Worm (Caenorhabditis elegans) whole organism, L4/young adult: ENCODE data around the gene srbc-68.

Experiments
- W03F9.2 ChIP-seq: fragments of 150-350 bp; optimal IDR thresholded peaks from 2 replicates; lab custom pipeline; 2014; ENCODE audit warnings: missing biosample characterization, missing genetic modification characterization
- dao-5 ChIP-seq: sonication (generic microtip); optimal IDR thresholded peaks from 2 replicates; lab custom pipeline; 2016; ENCODE audit warnings: missing genotype, missing genetic modification characterization, moderate library complexity, missing compliant biosample characterization
- him-1 ChIP-seq: sonication (generic microtip); optimal IDR thresholded peaks from 2 replicates; lab custom pipeline; 2016; ENCODE audit warnings: missing genotype, missing genetic modification reagents, missing genetic modification characterization, missing compliant biosample characterization

Gene srbc-68

ce11 chrV:3546517-3546916 lies at the start of gene srbc-68:
srbc-68 (minus strand) TSS chrV:3546617.
- TF ChIP-seq dao-5: no peak
- TF ChIP-seq him-1: no peak
- TF ChIP-seq W03F9.2 (tag; lab: Kevin White, UChicago): no peak

- no peak for TF ChIP-seq W03F9.2 (tag; lab: Kevin White, UChicago)
- TF ChIP-seq dao-5: no peak
- TF ChIP-seq him-1: no peak
Measured at ce11 chrV:3594936-3595335, 48.5 kb upstream of the srbc-68 start, which contains the start of gene srh-213. srh-213 (minus strand) TSS chrV:3595036.

DNA sequence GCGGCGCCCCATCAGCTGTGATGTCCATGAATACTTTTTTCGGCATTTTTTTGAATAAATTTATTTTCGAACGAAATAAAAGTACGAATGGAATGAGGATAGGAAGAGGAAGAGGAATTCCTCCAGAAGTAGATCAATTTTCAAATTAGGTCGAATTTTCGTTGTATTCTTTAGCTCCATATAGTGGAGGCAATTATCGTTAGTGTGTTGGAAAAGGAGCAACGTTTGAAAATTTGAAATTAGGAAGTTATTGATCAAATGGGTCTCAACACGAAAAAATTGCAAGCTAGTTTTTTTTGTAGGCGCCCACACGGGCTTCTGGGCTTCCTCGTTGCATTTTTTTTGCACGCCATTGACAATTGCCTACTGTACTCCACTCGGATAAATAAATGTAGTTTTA lies 45.7 kb upstream of the srbc-68 start, which contains the start of gene T22F3.12:
Gene T22F3.12 (minus strand): TSS at position 101 of the 400 bp plus-strand sequence.
- no peak for TF ChIP-seq W03F9.2 (tag; lab: Kevin White, UChicago)

DNA sequence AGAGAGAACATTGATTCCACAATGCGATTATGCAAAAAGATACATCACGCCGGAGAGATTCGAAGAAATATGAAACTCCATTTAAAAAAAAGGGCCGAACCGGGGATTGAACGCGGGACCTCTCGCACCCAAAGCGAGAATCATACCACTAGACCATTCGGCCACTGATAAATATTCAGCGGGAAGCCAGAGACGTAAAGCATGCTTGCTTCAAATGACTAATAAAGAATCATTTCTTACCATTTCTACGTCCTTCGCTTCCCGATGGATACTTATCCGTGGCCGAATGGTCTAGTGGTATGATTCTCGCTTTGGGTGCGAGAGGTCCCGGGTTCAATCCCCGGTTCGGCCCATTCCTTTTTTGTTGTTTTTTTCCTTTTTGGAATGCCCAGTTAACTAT lies 41.8 kb upstream of the srbc-68 start:
- TF ChIP-seq dao-5: no peak
- TF ChIP-seq W03F9.2 (tag; lab: Kevin White, UChicago): no peak
- TF ChIP-seq him-1: no peak

DNA sequence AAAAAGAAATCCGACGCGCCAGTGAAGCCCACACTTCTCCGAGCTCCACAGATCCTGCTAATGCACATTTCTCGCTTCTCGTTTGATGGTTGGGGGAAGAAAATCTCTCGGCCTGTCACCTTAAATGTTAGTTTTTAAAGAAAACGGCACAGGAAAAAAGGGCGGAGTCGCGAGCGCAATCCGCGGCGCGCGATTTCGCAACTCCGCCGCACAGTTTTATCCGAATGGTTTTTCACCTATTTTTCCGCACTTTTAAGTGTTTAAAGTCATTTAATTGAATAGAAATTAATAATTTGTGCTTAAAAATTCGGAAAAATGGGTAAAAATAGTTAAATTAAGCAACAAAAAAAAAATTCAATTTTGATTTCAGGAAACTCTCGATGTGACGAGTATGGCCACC lies 41.2 kb upstream of the srbc-68 start:
- TF ChIP-seq W03F9.2 (tag; lab: Kevin White, UChicago) (no peak), dao-5 (no peak), him-1 (no peak)

- TF ChIP-seq him-1 (no peak), dao-5 (no peak), W03F9.2 (tag; lab: Kevin White, UChicago) (no peak)
Measured at ce11 chrV:3586014-3586689, 39.7 kb upstream of the srbc-68 start, which contains the start of the genes rpl-11.1 and T22F3.2. rpl-11.1 (minus strand) TSS chrV:3586064. T22F3.2 (plus strand) TSS chrV:3586639.

DNA sequence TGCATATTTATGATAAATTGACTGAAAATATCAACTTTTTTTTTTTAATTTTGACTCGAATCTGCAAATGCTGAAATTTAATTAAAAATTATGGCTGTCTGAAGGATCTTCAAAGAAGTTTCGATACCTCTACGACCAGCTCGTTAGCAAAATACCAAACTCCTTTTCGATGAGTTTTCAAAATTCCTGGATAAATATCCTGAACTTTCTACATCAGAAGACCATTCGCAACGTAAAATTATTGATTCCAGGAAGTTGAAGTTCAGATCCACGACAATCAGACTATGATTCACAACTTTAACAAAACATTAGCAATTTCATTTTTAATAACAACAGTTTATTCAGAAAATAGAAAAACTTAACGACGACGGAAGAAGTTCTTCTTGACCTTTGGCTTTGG lies 38.6 kb upstream of the srbc-68 start:
- no peak for TF ChIP-seq dao-5
- no peak for TF ChIP-seq W03F9.2 (tag; lab: Kevin White, UChicago)
- no peak for TF ChIP-seq him-1

- TF ChIP-seq W03F9.2 (tag; lab: Kevin White, UChicago) (no peak), dao-5 (no peak), him-1 (no peak)
Measured at ce11 chrV:3583622-3584021, 37.2 kb upstream of the srbc-68 start.

ce11 chrV:3582671-3583070 lies 36.3 kb upstream of the srbc-68 start:
- TF ChIP-seq him-1: no peak

DNA sequence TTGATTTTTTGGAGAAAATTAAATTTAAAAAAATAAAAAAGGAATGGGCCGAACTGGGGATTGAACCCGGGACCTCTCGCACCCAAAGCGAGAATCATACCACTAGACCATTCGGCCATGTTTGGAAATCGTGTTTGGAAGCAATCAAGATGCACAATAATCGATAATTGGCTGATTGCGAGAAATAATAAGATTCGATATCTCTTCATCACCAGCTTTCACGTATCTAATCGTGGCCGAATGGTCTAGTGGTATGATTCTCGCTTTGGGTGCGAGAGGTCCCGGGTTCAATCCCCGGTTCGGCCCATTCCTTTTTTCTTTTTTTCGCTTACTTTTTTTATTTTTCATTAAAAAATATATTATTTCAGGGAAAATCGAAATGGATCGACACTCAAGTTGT lies 35.7 kb upstream of the srbc-68 start:
- peak; percentile 32 for TF ChIP-seq W03F9.2 (tag; lab: Kevin White, UChicago)
- TF ChIP-seq him-1: no peak
- no peak for TF ChIP-seq dao-5

ce11 chrV:3581643-3582042 lies 35.2 kb upstream of the srbc-68 start:
- no peak for TF ChIP-seq dao-5
- no peak for TF ChIP-seq W03F9.2 (tag; lab: Kevin White, UChicago)
- no peak for TF ChIP-seq him-1

ce11 chrV:3581034-3581433 lies 34.6 kb upstream of the srbc-68 start:
- TF ChIP-seq dao-5 (no peak), him-1 (no peak), W03F9.2 (tag; lab: Kevin White, UChicago) (no peak)

DNA sequence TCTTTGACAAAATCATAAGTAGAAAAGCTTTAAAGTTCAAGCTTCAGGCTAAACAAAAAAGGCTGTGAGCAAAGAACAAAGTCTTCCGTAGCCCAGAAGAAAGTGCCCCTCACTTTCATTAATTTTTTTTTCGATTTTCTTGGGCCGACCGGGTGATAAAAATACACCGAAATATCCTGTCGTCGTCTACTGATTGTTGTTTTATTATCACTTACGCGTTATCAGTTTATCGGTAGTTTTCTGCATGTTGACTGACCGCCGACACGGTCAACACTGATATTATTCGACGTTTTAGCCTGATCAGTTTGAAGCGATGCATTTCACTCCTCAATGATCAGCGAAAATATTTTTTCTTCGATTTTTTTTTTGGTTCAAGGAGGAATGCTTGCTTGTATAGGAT lies 34.0 kb upstream of the srbc-68 start:
- TF ChIP-seq him-1 (no peak), W03F9.2 (tag; lab: Kevin White, UChicago) (no peak), dao-5 (no peak)

DNA sequence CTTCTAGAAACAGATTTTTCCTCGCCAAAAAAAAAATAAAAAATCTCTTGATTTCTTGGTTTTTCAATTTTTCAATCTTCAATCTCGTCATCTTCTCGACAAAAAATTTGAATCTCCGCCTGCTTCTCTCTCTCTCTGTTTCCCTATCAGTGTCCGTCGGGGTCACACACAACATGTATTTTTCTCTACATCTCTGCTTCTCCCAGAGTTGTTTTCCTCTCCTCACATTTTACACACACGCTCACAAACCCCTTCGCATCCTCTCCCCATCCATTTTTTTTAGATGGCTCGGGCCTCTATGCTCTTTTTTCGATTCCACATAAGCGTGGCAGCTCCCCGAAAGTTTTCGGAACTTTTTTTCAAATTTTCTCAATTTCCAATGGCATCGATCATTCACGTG lies 33.4 kb upstream of the srbc-68 start:
- TF ChIP-seq W03F9.2 (tag; lab: Kevin White, UChicago): peak; percentile 42
- no peak for TF ChIP-seq dao-5
- TF ChIP-seq him-1: no peak

ce11 chrV:3579248-3579647 lies 32.8 kb upstream of the srbc-68 start:
- TF ChIP-seq W03F9.2 (tag; lab: Kevin White, UChicago): no peak
- no peak for TF ChIP-seq him-1
- TF ChIP-seq dao-5: no peak

DNA sequence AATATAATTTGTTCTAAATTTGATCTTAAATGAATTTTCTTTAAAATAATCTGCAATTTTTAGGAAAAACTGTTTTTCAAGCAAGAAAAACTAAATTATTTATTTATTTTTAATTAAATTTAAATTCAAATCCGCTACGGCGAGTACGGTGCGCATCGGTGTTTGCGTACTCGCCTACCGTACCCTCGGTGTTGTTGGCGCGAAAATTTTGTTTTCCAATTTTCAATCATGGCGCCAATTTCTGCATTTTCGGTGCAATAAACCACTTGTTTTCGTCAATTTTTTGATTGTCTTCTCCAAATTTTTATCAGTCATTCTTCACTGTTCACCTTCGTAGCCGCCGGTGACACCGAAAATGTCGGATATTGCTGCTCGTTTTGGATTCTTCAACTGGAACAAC lies 32.4 kb upstream of the srbc-68 start, which contains the start of gene pygl-1:
Gene pygl-1 (plus strand): TSS at position 211 of the 400 bp plus-strand sequence.
- TF ChIP-seq W03F9.2 (tag; lab: Kevin White, UChicago) (peak; percentile 2), him-1 (no peak)
